Fruit fly (Drosophila melanogaster) Kc167 (cell line): ENCODE results near the gene Dhod.

Source experiments
- Myc ChIP-seq: fragments of >200 bp; optimal IDR thresholded peaks from 2 replicates; lab custom pipeline; 2017; ENCODE audit warnings: missing external identifiers
- Sin3A ChIP-seq: fragments of >200 bp; optimal IDR thresholded peaks from 2 replicates; lab custom pipeline; 2018; ENCODE audit warnings: missing external identifiers
- h ChIP-seq: fragments of >200 bp; optimal IDR thresholded peaks from 3 replicates; lab custom pipeline; 2018; ENCODE audit warnings: missing external identifiers
- insv ChIP-seq: fragments of >200 bp; optimal IDR thresholded peaks from 3 replicates; lab custom pipeline; 2018; ENCODE audit warnings: missing external identifiers
- psq ChIP-seq: fragments of >200 bp; optimal IDR thresholded peaks from 2 replicates; lab custom pipeline; 2017; ENCODE audit warnings: missing external identifiers
- ttk ChIP-seq: sonication (Bioruptor generic); optimal IDR thresholded peaks from 2 replicates; lab custom pipeline; 2017; ENCODE audit warnings: missing external identifiers

Dhod gene

dm6 chr3R:8652731-8653130 is at the start of gene Dhod, which contains the start of gene Sys1:
Gene Dhod (minus strand): TSS chr3R:8652916.
Gene Sys1 (plus strand): TSS chr3R:8652821.
- TF ChIP-seq insv (lab: Kevin White, UChicago): no peak
- TF ChIP-seq h (lab: Kevin White, UChicago): no peak
- TF ChIP-seq Myc (lab: Kevin White, UChicago): no peak
- TF ChIP-seq Sin3A (lab: Kevin White, UChicago): no peak
- no peak for TF ChIP-seq ttk (lab: Kevin White, UChicago)
- no peak for TF ChIP-seq psq (lab: Kevin White, UChicago)

DNA sequence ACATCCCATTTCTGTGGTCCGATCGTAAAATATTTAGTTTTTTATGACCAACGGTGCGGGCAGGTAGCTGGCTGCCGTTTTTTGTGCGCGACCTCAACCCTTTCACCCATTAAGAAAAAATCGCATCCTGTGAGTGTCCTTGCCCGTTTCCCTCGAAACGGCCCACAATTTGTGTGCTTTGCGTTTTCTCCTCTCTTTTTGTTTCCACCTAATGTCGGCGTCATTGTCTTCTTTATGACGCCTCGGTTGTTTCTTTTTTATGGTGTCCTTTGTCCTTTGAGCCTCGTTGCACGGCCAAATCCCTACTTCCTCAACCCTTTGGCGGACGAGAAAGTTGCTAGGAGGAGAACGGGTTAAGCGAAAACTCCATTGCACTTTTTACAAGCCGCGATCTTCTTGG is 48.5 kb upstream of the Dhod start:
- TF ChIP-seq ttk (lab: Kevin White, UChicago) (no peak), h (lab: Kevin White, UChicago) (no peak), psq (lab: Kevin White, UChicago) (no peak), insv (lab: Kevin White, UChicago) (no peak)

DNA sequence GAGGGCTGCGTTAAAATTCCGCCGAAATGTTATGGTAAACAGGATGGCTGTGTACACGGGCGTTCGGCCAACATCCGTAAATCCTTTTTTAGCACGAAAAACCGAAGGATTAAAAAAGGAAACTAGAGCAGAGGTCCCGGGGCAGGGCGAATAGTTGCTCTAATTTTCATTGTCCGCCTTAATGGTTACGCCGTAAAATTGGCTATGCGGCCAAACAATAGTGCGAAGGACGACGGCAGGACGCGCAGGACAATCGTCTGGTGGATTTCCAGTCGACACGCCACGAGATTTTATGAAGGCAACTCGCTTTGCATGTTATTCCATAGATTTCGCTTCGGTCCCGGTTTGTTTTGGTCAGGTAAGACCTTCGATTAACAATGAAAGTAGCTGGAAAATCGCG is 47.9 kb upstream of the Dhod start:
- TF ChIP-seq h (lab: Kevin White, UChicago): no peak
- TF ChIP-seq Myc (lab: Kevin White, UChicago): no peak
- no peak for TF ChIP-seq psq (lab: Kevin White, UChicago)
- TF ChIP-seq ttk (lab: Kevin White, UChicago): no peak
- no peak for TF ChIP-seq insv (lab: Kevin White, UChicago)
- no peak for TF ChIP-seq Sin3A (lab: Kevin White, UChicago)

DNA sequence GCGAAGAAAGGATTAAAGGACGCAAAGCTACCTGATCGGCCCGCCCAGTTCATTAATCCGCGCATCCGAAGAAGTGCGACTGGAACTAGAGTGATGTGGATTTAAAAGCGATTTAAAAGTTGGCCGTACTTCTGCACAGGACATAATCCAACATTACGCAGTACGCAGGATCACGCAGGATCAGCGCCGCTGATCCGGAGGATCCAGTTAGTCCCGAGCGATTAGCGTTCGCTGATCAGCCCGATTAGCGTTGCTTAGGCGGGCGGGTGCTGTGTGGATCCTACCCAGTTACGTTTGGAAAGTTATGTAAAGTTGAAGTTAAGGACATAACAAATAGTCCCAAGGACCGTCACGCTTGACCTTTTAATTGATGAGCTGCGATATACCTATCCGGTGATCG is 46.5 kb upstream of the Dhod start:
- TF ChIP-seq ttk (lab: Kevin White, UChicago) (no peak), Sin3A (lab: Kevin White, UChicago) (no peak), Myc (lab: Kevin White, UChicago) (no peak), h (lab: Kevin White, UChicago) (no peak), psq (lab: Kevin White, UChicago) (no peak), insv (lab: Kevin White, UChicago) (no peak)

DNA sequence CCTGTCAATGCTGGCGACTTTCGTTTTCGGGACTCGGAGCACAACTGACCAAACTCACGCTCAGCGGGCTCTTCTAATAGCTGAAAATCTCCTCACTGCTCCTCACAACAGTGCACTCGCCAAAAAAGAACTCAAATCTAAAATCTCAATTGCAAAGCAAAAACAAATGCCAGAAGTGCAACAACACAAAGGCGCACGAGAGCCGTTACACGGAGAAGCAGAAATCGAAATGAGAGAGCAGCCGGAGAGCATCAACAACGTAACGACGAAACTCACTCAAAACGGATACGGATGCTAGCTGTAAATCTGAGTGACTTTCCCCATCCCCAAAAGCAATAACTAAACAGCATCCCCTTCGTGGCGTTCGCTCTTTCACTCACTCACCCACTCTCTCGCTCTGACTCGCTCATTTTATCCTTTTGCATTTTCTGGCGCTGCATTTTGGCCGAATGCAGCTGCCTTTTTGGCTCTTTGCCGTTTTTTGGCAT is 45.1 kb upstream of the Dhod start, which contains the start of gene hb:
hb (minus strand) TSS at position 51 of the 488 bp plus-strand sequence.
- TF ChIP-seq insv (lab: Kevin White, UChicago): no peak
- no peak for TF ChIP-seq Sin3A (lab: Kevin White, UChicago)
- TF ChIP-seq Myc (lab: Kevin White, UChicago): no peak
- no peak for TF ChIP-seq h (lab: Kevin White, UChicago)
- no peak for TF ChIP-seq ttk (lab: Kevin White, UChicago)
- no peak for TF ChIP-seq psq (lab: Kevin White, UChicago)

- TF ChIP-seq ttk (lab: Kevin White, UChicago) (no peak), h (lab: Kevin White, UChicago) (no peak)
These were observed 41.6 kb upstream of the Dhod start for dm6 chr3R:8694110-8694826.

- TF ChIP-seq ttk (lab: Kevin White, UChicago) (no peak), Myc (lab: Kevin White, UChicago) (no peak), insv (lab: Kevin White, UChicago) (no peak), psq (lab: Kevin White, UChicago) (no peak), Sin3A (lab: Kevin White, UChicago) (no peak), h (lab: Kevin White, UChicago) (no peak)
These were observed 33.7 kb upstream of the Dhod start for dm6 chr3R:8686446-8686845.

DNA sequence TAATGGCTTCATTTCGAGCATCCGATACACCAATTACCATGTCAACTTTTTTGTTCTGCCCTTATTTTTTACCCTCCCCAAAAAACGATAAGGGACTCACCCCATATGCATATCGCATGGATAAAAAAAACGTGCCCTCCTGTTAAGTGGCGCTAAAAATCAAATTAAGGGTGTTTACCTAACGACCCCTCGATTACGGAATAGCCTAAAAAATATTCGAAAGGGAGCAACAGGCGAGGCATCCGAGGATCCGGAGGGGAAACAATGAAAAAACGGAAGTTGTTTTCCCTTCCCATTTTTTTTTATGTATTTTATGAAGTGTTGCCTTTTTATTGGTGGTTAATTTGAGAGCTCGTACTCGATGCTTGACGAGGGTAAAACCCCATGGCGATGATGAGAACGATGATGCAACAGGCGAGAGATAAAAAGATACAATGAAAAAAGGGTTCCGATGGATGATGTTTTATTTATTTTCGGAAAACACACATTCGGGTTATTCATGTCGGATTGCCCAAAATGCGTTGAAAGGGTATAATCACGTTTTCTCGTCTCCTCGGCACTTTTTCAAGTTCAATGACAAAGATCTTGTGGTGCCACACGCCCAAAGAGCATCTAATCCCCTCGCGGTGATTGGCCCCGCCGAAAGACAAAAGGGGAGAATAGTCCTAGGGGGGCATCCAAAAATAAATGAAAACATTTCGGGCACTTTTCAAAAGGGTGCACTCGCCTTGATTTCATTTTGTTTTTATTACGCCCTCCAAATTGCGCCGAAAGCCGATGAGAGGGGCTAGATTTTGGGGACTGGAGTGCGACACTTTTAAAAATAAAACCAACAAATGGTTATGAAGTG is 31.8 kb upstream of the Dhod start, which contains the start of gene CG44227:
CG44227 (minus strand) TSS at position 849 of the 850 bp plus-strand sequence.
- TF ChIP-seq Myc (lab: Kevin White, UChicago) (no peak), Sin3A (lab: Kevin White, UChicago) (no peak), insv (lab: Kevin White, UChicago) (no peak), psq (lab: Kevin White, UChicago) (no peak), h (lab: Kevin White, UChicago) (no peak), ttk (lab: Kevin White, UChicago) (no peak)

dm6 chr3R:8683280-8683679 is 30.6 kb upstream of the Dhod start:
- no peak for TF ChIP-seq ttk (lab: Kevin White, UChicago)
- TF ChIP-seq insv (lab: Kevin White, UChicago): no peak
- TF ChIP-seq psq (lab: Kevin White, UChicago): no peak
- no peak for TF ChIP-seq Myc (lab: Kevin White, UChicago)
- no peak for TF ChIP-seq Sin3A (lab: Kevin White, UChicago)
- no peak for TF ChIP-seq h (lab: Kevin White, UChicago)

- TF ChIP-seq psq (lab: Kevin White, UChicago) (no peak), h (lab: Kevin White, UChicago) (no peak), ttk (lab: Kevin White, UChicago) (no peak), insv (lab: Kevin White, UChicago) (no peak)
These were observed 27.9 kb upstream of the Dhod start for dm6 chr3R:8680611-8681010.

DNA sequence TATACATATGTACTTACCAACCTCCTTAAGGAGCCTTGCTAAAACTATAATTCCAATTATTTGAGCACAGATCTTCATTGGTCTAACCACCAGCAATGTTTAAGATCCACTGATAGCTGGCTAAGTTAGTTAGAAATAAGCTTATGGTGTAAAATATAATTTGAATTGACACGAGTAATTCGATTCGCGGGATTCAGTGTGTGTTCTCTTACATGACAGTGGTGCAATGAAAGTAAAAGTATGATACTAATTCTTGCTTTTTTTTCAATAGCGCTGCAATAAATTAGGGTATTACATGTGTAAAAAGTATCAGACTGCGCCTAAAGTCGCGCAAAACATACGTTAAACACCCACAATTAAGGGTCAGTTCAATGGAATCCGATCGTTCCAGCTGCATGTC is 27.2 kb upstream of the Dhod start, which contains the start of gene CG33325:
CG33325 (minus strand) TSS at position 101 of the 400 bp plus-strand sequence.
- TF ChIP-seq Myc (lab: Kevin White, UChicago) (no peak), h (lab: Kevin White, UChicago) (no peak), Sin3A (lab: Kevin White, UChicago) (no peak), psq (lab: Kevin White, UChicago) (no peak)
